Worm (Caenorhabditis elegans) whole organism, L1 larva: Measurements from ENCODE around the gene D1086.1.

Source experiments
- aha-1 ChIP-seq: fragments of 150-350 bp; optimal IDR thresholded peaks from 2 replicates; lab custom pipeline; 2014; ENCODE audit warnings: missing biosample characterization, missing genetic modification characterization
- alr-1 ChIP-seq: fragments of 200-800 bp; sonication (Bioruptor generic); optimal IDR thresholded peaks from 2 replicates; lab custom pipeline; 2018; ENCODE audit warnings: borderline replicate concordance, mild to moderate bottlenecking, missing genetic modification characterization, missing compliant biosample characterization
- ceh-8 ChIP-seq: fragments of 200-800 bp; sonication (Bioruptor generic); optimal IDR thresholded peaks from 2 replicates; lab custom pipeline; 2018; ENCODE audit warnings: mild to moderate bottlenecking, missing genetic modification characterization, moderate library complexity, missing compliant biosample characterization
- ces-1 ChIP-seq: fragments of 150-350 bp; optimal IDR thresholded peaks from 2 replicates; lab custom pipeline; 2014; ENCODE audit warnings: missing biosample characterization, missing genetic modification reagents, missing genetic modification characterization
- dsc-1 ChIP-seq: sonication (generic microtip); optimal IDR thresholded peaks from 2 replicates; lab custom pipeline; 2016; ENCODE audit warnings: mild to moderate bottlenecking, missing genetic modification characterization, missing compliant biosample characterization
- efl-1 ChIP-seq, 4 experiments: fragments of 150-350 bp; optimal IDR thresholded peaks in 3 of 4; peaks in 1 of 4; 1 replicate in 1 of 4; 2 replicates in 3 of 4; lab custom pipeline; 2014; ENCODE audit warnings: missing biosample characterization in 2 of 4, missing genetic modification characterization in 2 of 4, missing genetic modification reagents in 2 of 4
- efl-3 ChIP-seq: fragments of 200-800 bp; sonication (Bioruptor generic); optimal IDR thresholded peaks from 2 replicates; lab custom pipeline; 2018; ENCODE audit warnings: mild to moderate bottlenecking, missing genetic modification characterization, missing compliant biosample characterization
- egl-13 ChIP-seq: sonication (generic microtip); optimal IDR thresholded peaks from 2 replicates; lab custom pipeline; 2016; ENCODE audit warnings: missing genotype, missing genetic modification reagents, missing genetic modification characterization, missing compliant biosample characterization
- egl-27 ChIP-seq, 2 experiments: fragments of 150-350 bp in 1 of 2; sonication (generic microtip); optimal IDR thresholded peaks; 3 replicates each; lab custom pipeline; 2017 to 2018; ENCODE audit warnings: missing biosample characterization in 2 of 2, missing genetic modification characterization in 2 of 2, missing genetic modification reagents in 2 of 2
- elt-2 ChIP-seq: sonication (generic microtip); optimal IDR thresholded peaks from 2 replicates; lab custom pipeline; 2016; ENCODE audit warnings: missing genetic modification characterization, mild to moderate bottlenecking, inconsistent platforms, missing compliant biosample characterization, missing genetic modification reagents
- fkh-10 ChIP-seq: sonication (generic microtip); optimal IDR thresholded peaks from 2 replicates; lab custom pipeline; 2017; ENCODE audit warnings: missing biosample characterization, missing genetic modification reagents, missing genetic modification characterization
- lin-13 ChIP-seq: fragments of 150-350 bp; optimal IDR thresholded peaks from 2 replicates; lab custom pipeline; 2014; ENCODE audit warnings: missing biosample characterization, missing genetic modification reagents, missing genetic modification characterization
- lin-14 ChIP-seq: fragments of 200-800 bp; sonication (Bioruptor generic); optimal IDR thresholded peaks from 2 replicates; lab custom pipeline; 2018; ENCODE audit warnings: mild to moderate bottlenecking, missing genetic modification characterization, moderate library complexity, missing compliant biosample characterization
- lin-15B ChIP-seq: fragments of 150-350 bp; sonication (generic microtip); optimal IDR thresholded peaks from 3 replicates; lab custom pipeline; 2014; ENCODE audit warnings: missing biosample characterization, missing genetic modification characterization
- lin-39 ChIP-seq: fragments of 150-350 bp; optimal IDR thresholded peaks from 2 replicates; lab custom pipeline; 2014; ENCODE audit warnings: missing biosample characterization, missing genetic modification reagents, missing genetic modification characterization
- mdl-1 ChIP-seq, 2 experiments: fragments of 150-350 bp; optimal IDR thresholded peaks; 2 replicates each; lab custom pipeline; 2014 to 2017; ENCODE audit warnings: missing biosample characterization in 2 of 2, missing genetic modification characterization in 2 of 2, inconsistent platforms in 1 of 2
- mef-2 ChIP-seq: fragments of 150-350 bp; optimal IDR thresholded peaks from 2 replicates; lab custom pipeline; 2014; ENCODE audit warnings: missing biosample characterization, missing genetic modification characterization
- nhr-20 ChIP-seq: sonication (generic microtip); optimal IDR thresholded peaks from 2 replicates; lab custom pipeline; 2016; ENCODE audit warnings: mild to moderate bottlenecking, missing genetic modification characterization, missing compliant biosample characterization
- nhr-71 ChIP-seq: sonication (generic microtip); optimal IDR thresholded peaks from 2 replicates; lab custom pipeline; 2016; ENCODE audit warnings: mild to moderate bottlenecking, missing genetic modification characterization, moderate library complexity, missing compliant biosample characterization
- nhr-77 ChIP-seq: fragments of 150-350 bp; optimal IDR thresholded peaks from 2 replicates; lab custom pipeline; 2014; ENCODE audit warnings: missing biosample characterization, missing genetic modification characterization
- nhr-84 ChIP-seq: sonication (generic microtip); optimal IDR thresholded peaks from 2 replicates; lab custom pipeline; 2017; ENCODE audit warnings: missing biosample characterization, missing genetic modification characterization
- pqm-1 ChIP-seq: sonication (generic microtip); optimal IDR thresholded peaks from 3 replicates; lab custom pipeline; 2017; ENCODE audit warnings: missing biosample characterization, missing genetic modification characterization
- rnt-1 ChIP-seq: sonication (generic microtip); optimal IDR thresholded peaks from 2 replicates; lab custom pipeline; 2016; ENCODE audit warnings: mild to moderate bottlenecking, missing genetic modification characterization, moderate library complexity, missing compliant biosample characterization
- skn-1 ChIP-seq: fragments of 150-350 bp; optimal IDR thresholded peaks from 2 replicates; lab custom pipeline; 2014; ENCODE audit warnings: missing biosample characterization, missing genetic modification characterization
- snpc-4 ChIP-seq: fragments of 150-350 bp; optimal IDR thresholded peaks from 2 replicates; lab custom pipeline; 2014; ENCODE audit warnings: missing biosample characterization, missing genetic modification characterization
- sup-37 ChIP-seq: fragments of 200-800 bp; sonication (Bioruptor generic); optimal IDR thresholded peaks from 2 replicates; lab custom pipeline; 2018; ENCODE audit warnings: mild to moderate bottlenecking, missing genetic modification characterization, missing compliant biosample characterization
- tbx-2 ChIP-seq: sonication (generic microtip); optimal IDR thresholded peaks from 2 replicates; lab custom pipeline; 2016; ENCODE audit warnings: missing genetic modification characterization, missing compliant biosample characterization
- unc-130 ChIP-seq: fragments of 150-350 bp; optimal IDR thresholded peaks from 2 replicates; lab custom pipeline; 2017; ENCODE audit warnings: missing biosample characterization, missing genetic modification characterization, inconsistent platforms
- unc-62 ChIP-seq: fragments of 150-350 bp; optimal IDR thresholded peaks from 2 replicates; lab custom pipeline; 2014; ENCODE audit warnings: missing biosample characterization, missing genetic modification reagents, missing genetic modification characterization
- unc-86 ChIP-seq: sonication (generic microtip); optimal IDR thresholded peaks from 2 replicates; lab custom pipeline; 2016; ENCODE audit warnings: missing genetic modification characterization, missing compliant biosample characterization
- vab-15 ChIP-seq: sonication (generic microtip); optimal IDR thresholded peaks from 2 replicates; lab custom pipeline; 2017; ENCODE audit warnings: missing genotype, mild to moderate bottlenecking, missing genetic modification characterization, missing compliant biosample characterization
- zag-1 ChIP-seq: fragments of 150-350 bp; optimal IDR thresholded peaks from 2 replicates; lab custom pipeline; 2014; ENCODE audit warnings: missing biosample characterization, missing genetic modification characterization
- zip-4 ChIP-seq: fragments of 200-800 bp; sonication (Bioruptor generic); optimal IDR thresholded peaks from 2 replicates; lab custom pipeline; 2018; ENCODE audit warnings: mild to moderate bottlenecking, missing genetic modification characterization, moderate library complexity, missing compliant biosample characterization
- ztf-4 ChIP-seq: fragments of 150-350 bp; optimal IDR thresholded peaks from 2 replicates; lab custom pipeline; 2014; ENCODE audit warnings: missing biosample characterization, missing genetic modification characterization

Gene D1086.1

ce11 chrV:14097358-14097757, 1.3 kb upstream of the D1086.1 start:
- peak; percentile 11 for TF ChIP-seq rnt-1 (tag; lab: Kevin White, UChicago)
- peak; percentile 26 for TF ChIP-seq snpc-4
- no peak for TF ChIP-seq lin-13 (GFP tag; lab: Kevin White, UChicago)

ce11 chrV:14100886-14101285, 2.2 kb downstream of the D1086.1 start, which contains the start of gene D1086.12:
TSS of gene D1086.12 (plus strand) at chrV:14101186.
- peak; percentile 48 for TF ChIP-seq lin-14 (GFP tag; lab: Kevin White, UChicago)
- TF ChIP-seq efl-1 (optimal IDR thresholded peaks at IDR 0.05; lab: Kevin White, UChicago) = no peak
- no peak for TF ChIP-seq efl-1 (GFP tag; optimal IDR thresholded peaks at IDR 0.05 in 1 of 2; lab: Kevin White, UChicago)
- no peak for TF ChIP-seq sup-37 (GFP tag; lab: Kevin White, UChicago)
- TF ChIP-seq rnt-1 (tag; lab: Kevin White, UChicago) = peak; percentile 25

ce11 chrV:14103970-14104369, 5.3 kb downstream of the D1086.1 start, which contains the start of gene D1086.9:
TSS of gene D1086.9 (plus strand) at chrV:14104270.
- TF ChIP-seq alr-1 (tag; lab: Kevin White, UChicago) (no peak), mdl-1 (tag; optimal IDR thresholded peaks at IDR 0.05; lab: Kevin White, UChicago) (no peak), unc-62 (GFP tag; lab: Kevin White, UChicago) (no peak), ceh-8 (GFP tag; lab: Kevin White, UChicago) (no peak), unc-86 (tag; lab: Kevin White, UChicago) (no peak), aha-1 (no peak), nhr-20 (tag; lab: Kevin White, UChicago) (no peak), egl-27 (tag; optimal IDR thresholded peaks at IDR 0.05; lab: Kevin White, UChicago) (no peak), egl-13 (no peak), zag-1 (tag; lab: Kevin White, UChicago) (no peak), ces-1 (no peak), elt-2 (tag; lab: Kevin White, UChicago) (no peak), pqm-1 (tag; lab: Kevin White, UChicago) (no peak), nhr-77 (tag; lab: Kevin White, UChicago) (no peak), ztf-4 (no peak), tbx-2 (tag; lab: Kevin White, UChicago) (no peak), fkh-10 (GFP tag; lab: Kevin White, UChicago) (no peak), efl-1 (optimal IDR thresholded peaks at IDR 0.05; lab: Kevin White, UChicago) (no peak), efl-1 (GFP tag; optimal IDR thresholded peaks at IDR 0.05 in 1 of 2; lab: Kevin White, UChicago) (no peak), efl-3 (GFP tag; lab: Kevin White, UChicago) (no peak), lin-13 (GFP tag; lab: Kevin White, UChicago) (no peak)

ce11 chrV:14107511-14107910, 8.9 kb downstream of the D1086.1 start, which contains the start of gene H39E23.3:
TSS of gene H39E23.3 (plus strand) at chrV:14107811.
- TF ChIP-seq mef-2 = no peak

- TF ChIP-seq dsc-1 (tag; lab: Kevin White, UChicago) (no peak), fkh-10 (GFP tag; lab: Kevin White, UChicago) (no peak), zag-1 (tag; lab: Kevin White, UChicago) (no peak), nhr-84 (tag; lab: Kevin White, UChicago) (no peak), lin-39 (no peak), unc-130 (tag; lab: Kevin White, UChicago) (no peak), skn-1 (no peak), ceh-8 (GFP tag; lab: Kevin White, UChicago) (no peak), nhr-71 (tag; lab: Kevin White, UChicago) (no peak), lin-15B (no peak), vab-15 (tag; lab: Kevin White, UChicago) (no peak), zip-4 (GFP tag; lab: Kevin White, UChicago) (no peak)
Observed at ce11 chrV:14110042-14110441, 11.4 kb downstream of the D1086.1 start, which contains the start of gene H39E23.2. TSS of gene H39E23.2 (plus strand) at chrV:14110342.
